Worm (Caenorhabditis elegans) whole organism, L2 larva: ENCODE results near the gene C06A12.8.

Experiments
- C34F6.9 ChIP-seq: fragments of 150-350 bp; optimal IDR thresholded peaks from 2 replicates; lab custom pipeline; 2014; ENCODE audit warnings: missing biosample characterization, missing genetic modification characterization
- Y55F3AM.14 ChIP-seq: fragments of 200-800 bp; sonication (Bioruptor generic); optimal IDR thresholded peaks from 2 replicates; lab custom pipeline; 2018; ENCODE audit warnings: mild to moderate bottlenecking, missing genetic modification characterization, missing compliant biosample characterization
- ZK546.5 ChIP-seq: sonication (generic microtip); optimal IDR thresholded peaks from 2 replicates; lab custom pipeline; 2017; ENCODE audit warnings: missing biosample characterization, missing genetic modification characterization
- ama-1 ChIP-seq: fragments of 150-350 bp; optimal IDR thresholded peaks from 2 replicates; lab custom pipeline; 2018; ENCODE audit warnings: inconsistent platforms
- blmp-1 ChIP-seq: sonication (generic microtip); optimal IDR thresholded peaks from 2 replicates; lab custom pipeline; 2017; ENCODE audit warnings: missing genetic modification characterization, mild to moderate bottlenecking, missing compliant biosample characterization, antibody characterized with exemption, moderate library complexity; ENCODE audit not compliant: insufficient read depth
- ceh-16 ChIP-seq: fragments of 150-350 bp; optimal IDR thresholded peaks from 2 replicates; lab custom pipeline; 2014; ENCODE audit warnings: missing biosample characterization, missing genetic modification characterization
- ceh-82 ChIP-seq: fragments of 150-350 bp; optimal IDR thresholded peaks from 2 replicates; lab custom pipeline; 2014; ENCODE audit warnings: missing biosample characterization, missing genetic modification characterization
- crh-2 ChIP-seq: sonication (generic microtip); optimal IDR thresholded peaks from 2 replicates; lab custom pipeline; 2017; ENCODE audit warnings: missing biosample characterization, missing genetic modification characterization
- dmd-4 ChIP-seq: sonication (generic microtip); optimal IDR thresholded peaks from 2 replicates; lab custom pipeline; 2017; ENCODE audit warnings: missing biosample characterization, missing genetic modification characterization
- elt-3 ChIP-seq: sonication (generic microtip); optimal IDR thresholded peaks from 2 replicates; lab custom pipeline; 2017; ENCODE audit warnings: missing biosample characterization, missing genetic modification characterization
- fos-1 ChIP-seq: fragments of 150-350 bp; optimal IDR thresholded peaks from 2 replicates; lab custom pipeline; 2014; ENCODE audit warnings: missing biosample characterization, missing genetic modification characterization
- gmeb-1 ChIP-seq: fragments of 150-350 bp; optimal IDR thresholded peaks from 2 replicates; lab custom pipeline; 2014; ENCODE audit warnings: missing biosample characterization, missing genetic modification characterization
- lin-11 ChIP-seq: fragments of 150-350 bp; sonication (generic microtip); optimal IDR thresholded peaks from 2 replicates; lab custom pipeline; 2014; ENCODE audit warnings: missing biosample characterization, missing genetic modification characterization, inconsistent platforms, mixed read lengths
- lin-13 ChIP-seq: fragments of 150-350 bp; optimal IDR thresholded peaks from 2 replicates; lab custom pipeline; 2014; ENCODE audit warnings: missing biosample characterization, missing genetic modification reagents, missing genetic modification characterization
- lin-39 ChIP-seq: fragments of 150-350 bp; optimal IDR thresholded peaks from 2 replicates; lab custom pipeline; 2014; ENCODE audit warnings: missing biosample characterization, missing genetic modification reagents, missing genetic modification characterization
- mab-5 ChIP-seq: fragments of 150-350 bp; optimal IDR thresholded peaks from 2 replicates; lab custom pipeline; 2014; ENCODE audit warnings: missing biosample characterization, missing genetic modification characterization
- mbf-1 ChIP-seq: sonication (generic microtip); optimal IDR thresholded peaks from 2 replicates; lab custom pipeline; 2017; ENCODE audit warnings: missing biosample characterization, missing genetic modification characterization
- nhr-129 ChIP-seq: fragments of 150-350 bp; optimal IDR thresholded peaks from 2 replicates; lab custom pipeline; 2014; ENCODE audit warnings: missing biosample characterization, missing genetic modification characterization
- nhr-21 ChIP-seq: fragments of 150-350 bp; optimal IDR thresholded peaks from 2 replicates; lab custom pipeline; 2014; ENCODE audit warnings: missing biosample characterization, missing genetic modification characterization
- nhr-23 ChIP-seq: fragments of 150-350 bp; optimal IDR thresholded peaks from 2 replicates; lab custom pipeline; 2014; ENCODE audit warnings: missing biosample characterization, missing genetic modification reagents, missing genetic modification characterization
- nhr-237 ChIP-seq: fragments of 150-350 bp; optimal IDR thresholded peaks from 2 replicates; lab custom pipeline; 2014; ENCODE audit warnings: missing biosample characterization, missing genetic modification characterization
- nhr-25 ChIP-seq: fragments of 150-350 bp; sonication (generic microtip); optimal IDR thresholded peaks from 3 replicates; lab custom pipeline; 2014; ENCODE audit warnings: missing biosample characterization, missing genetic modification characterization
- nhr-77 ChIP-seq: fragments of 150-350 bp; optimal IDR thresholded peaks from 2 replicates; lab custom pipeline; 2014; ENCODE audit warnings: missing biosample characterization, missing genetic modification characterization
- peb-1 ChIP-seq: fragments of 150-350 bp; optimal IDR thresholded peaks from 2 replicates; lab custom pipeline; 2014; ENCODE audit warnings: missing biosample characterization, missing genetic modification characterization
- sem-4 ChIP-seq: fragments of 150-350 bp; optimal IDR thresholded peaks from 2 replicates; lab custom pipeline; 2014; ENCODE audit warnings: missing biosample characterization, missing genetic modification reagents, missing genetic modification characterization
- sma-3 ChIP-seq: sonication (generic microtip); optimal IDR thresholded peaks from 2 replicates; lab custom pipeline; 2016; ENCODE audit warnings: missing genetic modification reagents, missing genetic modification characterization, missing compliant biosample characterization
- sma-9 ChIP-seq, 2 experiments: fragments of 150-350 bp in 1 of 2; sonication (generic microtip) in 1 of 2; optimal IDR thresholded peaks; 2 replicates each; lab custom pipeline; 2014 to 2016; ENCODE audit warnings: missing genetic modification characterization in 2 of 2, mild to moderate bottlenecking in 1 of 2, missing biosample characterization in 1 of 2, missing compliant biosample characterization in 1 of 2, missing genetic modification reagents in 1 of 2, moderate library complexity in 1 of 2
- snpc-4 ChIP-seq: fragments of 150-350 bp; optimal IDR thresholded peaks from 2 replicates; lab custom pipeline; 2014; ENCODE audit warnings: missing biosample characterization, missing genetic modification characterization
- unc-39 ChIP-seq: fragments of 150-350 bp; optimal IDR thresholded peaks from 2 replicates; lab custom pipeline; 2014; ENCODE audit warnings: missing biosample characterization, missing genetic modification characterization
- unc-62 ChIP-seq: fragments of 150-350 bp; optimal IDR thresholded peaks from 2 replicates; lab custom pipeline; 2014; ENCODE audit warnings: missing biosample characterization, missing genetic modification reagents, missing genetic modification characterization
- zag-1 ChIP-seq: fragments of 150-350 bp; optimal IDR thresholded peaks from 2 replicates; lab custom pipeline; 2014; ENCODE audit warnings: missing biosample characterization, missing genetic modification characterization
- ztf-1 ChIP-seq: fragments of 200-800 bp; sonication (Bioruptor generic); conservative IDR thresholded peaks from 2 replicates; pipeline ENCODE4 v1.3.6; 2022; ENCODE audit warnings: missing genetic modification characterization, missing compliant biosample characterization
- ztf-11 ChIP-seq: sonication (generic microtip); optimal IDR thresholded peaks from 2 replicates; lab custom pipeline; 2017; ENCODE audit warnings: missing biosample characterization, missing genetic modification characterization

C06A12.8 gene

DNA sequence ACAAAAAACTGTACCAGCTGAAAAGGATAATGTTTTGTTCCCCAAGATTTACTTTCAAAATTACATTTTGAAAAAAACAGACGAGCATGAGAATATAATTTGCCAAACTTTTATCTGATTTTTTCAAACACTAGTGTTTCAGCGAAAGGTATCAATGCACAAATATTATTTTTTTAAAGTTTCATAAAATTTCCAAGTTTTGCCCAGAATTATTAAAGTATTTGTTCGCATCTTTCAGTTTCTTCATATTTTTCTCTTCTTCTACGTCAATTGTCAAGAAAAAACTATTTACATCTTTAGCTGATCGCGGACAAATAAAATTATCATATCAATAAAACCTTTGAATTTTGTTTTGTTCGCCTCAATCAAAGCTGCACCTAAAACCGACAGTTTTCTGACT, at the start of gene C06A12.8:
Gene C06A12.8 (plus strand): TSS at position 301 of the 400 bp plus-strand sequence.
- TF ChIP-seq zag-1 (tag; lab: Kevin White, UChicago) (no peak), snpc-4 (tag; lab: Kevin White, UChicago) (no peak), nhr-77 (tag; lab: Kevin White, UChicago) (no peak), fos-1 (tag; lab: Kevin White, UChicago) (no peak), unc-39 (tag; lab: Kevin White, UChicago) (no peak), lin-11 (no peak)

DNA sequence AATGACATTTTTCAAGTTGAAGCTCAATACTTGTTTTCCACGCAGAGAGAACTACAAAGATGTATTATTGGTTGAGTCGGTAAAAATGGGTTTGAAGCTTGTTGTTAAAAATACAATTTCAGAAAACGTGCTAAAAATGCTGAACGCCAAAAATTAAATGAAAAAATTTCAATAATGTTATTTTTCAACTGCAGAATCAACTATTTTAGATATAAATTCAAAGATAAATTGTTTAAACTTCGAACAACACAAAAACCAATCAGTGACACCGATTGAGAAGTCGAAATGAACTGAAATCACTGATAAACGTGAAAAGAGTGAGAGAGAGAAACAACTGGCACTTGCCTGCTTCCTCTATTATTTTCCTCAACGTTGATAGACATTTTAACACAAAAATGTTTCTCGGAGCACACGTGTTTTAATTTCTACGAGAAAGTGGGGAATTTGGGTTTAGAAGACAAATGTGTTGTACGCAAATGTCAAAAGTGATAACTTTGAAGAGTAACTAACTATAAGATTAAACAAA, 49.6 kb upstream of the C06A12.8 start, which contains the start of gene T02D1.8:
Gene T02D1.8 (minus strand): TSS at position 51 of the 526 bp plus-strand sequence.
- TF ChIP-seq fos-1 (tag; lab: Kevin White, UChicago) (peak; percentile 74), lin-13 (GFP tag; lab: Kevin White, UChicago) (no peak)

DNA sequence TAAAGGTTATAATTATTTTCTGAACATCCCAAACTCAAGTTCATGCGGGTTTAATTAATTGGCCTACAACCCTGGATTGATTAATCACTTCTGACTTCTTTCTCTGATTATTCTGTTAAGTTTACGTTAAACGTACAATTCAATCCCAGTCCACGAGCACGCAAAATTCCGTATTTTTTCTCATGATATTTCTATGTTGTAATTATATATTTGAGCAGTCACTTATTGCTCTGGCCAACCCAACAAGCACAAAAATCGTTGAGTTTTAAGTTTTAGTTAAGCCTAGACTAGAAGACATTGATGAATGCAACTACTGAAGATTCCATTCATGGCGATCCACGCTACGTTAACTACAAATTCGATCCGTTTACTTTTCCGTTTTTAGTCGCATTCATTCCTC, 41.2 kb upstream of the C06A12.8 start, which contains the start of gene sru-15:
Gene sru-15 (plus strand): TSS at position 301 of the 400 bp plus-strand sequence.
- TF ChIP-seq sma-9 (GFP tag; optimal IDR thresholded peaks at IDR 0.05; lab: Kevin White, UChicago) (no peak), sma-9 (tag; optimal IDR thresholded peaks at IDR 0.05; lab: Kevin White, UChicago) (no peak), elt-3 (no peak), nhr-23 (no peak), mab-5 (no peak), ama-1 (lab: Kevin White, UChicago) (no peak), peb-1 (tag; lab: Kevin White, UChicago) (no peak), lin-39 (tag; lab: Kevin White, UChicago) (no peak), blmp-1 (tag; lab: Kevin White, UChicago) (no peak), nhr-77 (tag; lab: Kevin White, UChicago) (no peak), ztf-1 (GFP tag; lab: Robert Waterston, UW) (no peak), mbf-1 (tag; lab: Kevin White, UChicago) (no peak), unc-39 (tag; lab: Kevin White, UChicago) (no peak), ceh-16 (tag; lab: Kevin White, UChicago) (no peak), nhr-21 (tag; lab: Kevin White, UChicago) (no peak), sma-3 (GFP tag; lab: Kevin White, UChicago) (no peak), nhr-25 (no peak), Y55F3AM.14 (GFP tag; lab: Kevin White, UChicago) (no peak), sem-4 (no peak)

DNA sequence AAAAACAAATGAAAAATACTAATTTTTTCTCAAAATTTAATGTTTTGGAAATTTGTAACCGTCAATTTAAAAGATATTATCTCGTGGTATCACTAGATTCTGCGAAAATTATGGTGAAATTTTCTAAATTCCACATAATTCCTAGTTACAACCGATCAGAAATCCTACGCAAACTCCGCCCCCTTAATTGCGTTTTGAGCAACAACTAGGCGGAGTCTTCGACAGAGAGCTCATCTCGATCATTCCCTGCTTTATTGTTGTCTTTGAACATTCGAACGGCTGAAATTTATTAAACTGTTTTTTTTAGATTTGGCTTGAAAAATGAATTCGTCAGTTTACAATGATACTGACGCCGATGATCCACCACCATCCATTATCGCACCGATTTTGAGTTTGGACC, 37.7 kb upstream of the C06A12.8 start, which contains the start of gene T02D1.4:
Gene T02D1.4 (plus strand): TSS at position 301 of the 400 bp plus-strand sequence.
- TF ChIP-seq gmeb-1 (tag; lab: Kevin White, UChicago): no peak
- no peak for TF ChIP-seq dmd-4 (tag; lab: Kevin White, UChicago)
- no peak for TF ChIP-seq sem-4
- no peak for TF ChIP-seq nhr-77 (tag; lab: Kevin White, UChicago)
- no peak for TF ChIP-seq peb-1 (tag; lab: Kevin White, UChicago)
- no peak for TF ChIP-seq sma-9 (GFP tag; optimal IDR thresholded peaks at IDR 0.05; lab: Kevin White, UChicago)
- no peak for TF ChIP-seq sma-9 (tag; optimal IDR thresholded peaks at IDR 0.05; lab: Kevin White, UChicago)
- no peak for TF ChIP-seq ZK546.5 (tag; lab: Kevin White, UChicago)
- no peak for TF ChIP-seq ama-1 (lab: Kevin White, UChicago)
- no peak for TF ChIP-seq ztf-11 (tag; lab: Kevin White, UChicago)

DNA sequence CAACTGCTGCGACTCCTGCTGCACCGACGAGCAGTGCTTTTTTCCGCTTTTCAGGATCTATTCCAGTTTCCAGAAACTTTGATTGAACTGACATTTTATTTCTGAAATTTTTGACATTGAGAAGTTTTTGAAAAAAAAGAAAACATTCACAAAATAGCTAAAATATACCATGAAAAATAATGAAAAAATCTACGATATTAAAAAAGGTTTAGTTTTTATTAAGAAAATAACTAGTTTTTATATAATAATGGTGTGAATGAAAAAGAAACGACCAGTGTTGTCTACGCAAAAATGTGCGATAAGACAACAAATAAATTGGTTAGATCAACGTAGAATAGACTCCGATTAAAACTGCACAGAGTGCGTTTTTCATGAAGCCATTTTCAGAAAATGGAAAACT, 31.6 kb upstream of the C06A12.8 start, which contains the start of gene pmp-4:
Gene pmp-4 (minus strand): TSS at position 101 of the 400 bp plus-strand sequence.
- peak; percentile 10 for TF ChIP-seq fos-1 (tag; lab: Kevin White, UChicago)
- TF ChIP-seq mbf-1 (tag; lab: Kevin White, UChicago): no peak
- no peak for TF ChIP-seq elt-3

DNA sequence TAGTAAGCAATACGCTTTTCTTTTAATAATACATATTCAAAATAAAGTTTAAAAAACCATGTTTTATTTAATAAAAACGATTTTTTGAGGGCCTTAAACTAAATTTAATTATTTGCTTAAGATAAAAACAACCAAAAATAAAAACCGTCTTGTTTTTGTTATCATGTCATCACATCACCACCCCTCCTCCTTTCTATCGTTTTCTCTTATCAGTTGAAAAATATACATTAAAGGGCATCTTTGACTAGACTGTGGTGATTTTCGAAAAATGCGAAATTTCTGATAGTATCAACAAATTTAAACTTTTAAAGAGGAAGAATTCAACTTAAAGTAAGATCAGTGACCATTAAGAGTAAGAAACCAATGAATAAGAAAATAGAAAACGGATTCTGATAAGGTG, 31.0 kb upstream of the C06A12.8 start:
- TF ChIP-seq unc-62 (no peak), gmeb-1 (tag; lab: Kevin White, UChicago) (peak; percentile 3), ZK546.5 (tag; lab: Kevin White, UChicago) (no peak), blmp-1 (tag; lab: Kevin White, UChicago) (peak; percentile 57), crh-2 (tag; lab: Kevin White, UChicago) (peak; percentile 10), sma-9 (GFP tag; optimal IDR thresholded peaks at IDR 0.05; lab: Kevin White, UChicago) (peak; percentile 54), sma-9 (tag; optimal IDR thresholded peaks at IDR 0.05; lab: Kevin White, UChicago) (no peak), nhr-237 (tag; lab: Kevin White, UChicago) (no peak), C34F6.9 (tag; lab: Kevin White, UChicago) (no peak), lin-39 (tag; lab: Kevin White, UChicago) (no peak), elt-3 (no peak), fos-1 (tag; lab: Kevin White, UChicago) (peak; percentile 6), snpc-4 (tag; lab: Kevin White, UChicago) (no peak), nhr-129 (peak; percentile 19), ceh-82 (no peak), ztf-11 (tag; lab: Kevin White, UChicago) (no peak)
